Worm (Caenorhabditis elegans): Measurements from ENCODE around the gene ran-5.
A peak's percentile ranks its signal among the peaks of the same experiment; 100 is the strongest.

The ran-5 gene

DNA sequence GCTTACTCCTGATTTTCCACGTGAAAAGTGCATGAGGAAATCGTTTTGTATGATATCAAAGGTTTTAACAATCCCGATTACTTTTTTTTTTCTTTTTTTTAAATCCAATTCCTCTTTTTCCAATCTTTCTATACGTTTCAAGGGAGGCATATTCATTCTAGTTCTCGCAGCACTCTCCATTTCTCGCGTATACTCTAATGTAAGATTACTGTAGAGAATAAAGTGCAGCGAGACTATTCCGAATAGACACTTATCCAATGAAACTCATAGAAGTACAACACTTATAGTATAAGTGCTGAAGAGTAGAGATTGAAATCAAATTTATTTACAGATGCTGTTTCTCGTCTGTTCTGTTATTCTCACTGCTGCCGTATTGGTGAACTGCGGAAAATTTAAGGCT, 29.7 kb downstream of the ran-5 start, which contains the start of gene H12I13.6:
H12I13.6 (plus strand) TSS at position 301 of the 400 bp plus-strand sequence.
- TF ChIP-seq nhr-76 (tag; optimal IDR thresholded peaks at IDR 0.05) (no peak), elt-3 (tag; optimal IDR thresholded peaks at IDR 0.05) (no peak), elt-1 (tag; optimal IDR thresholded peaks at IDR 0.05; ENCODE audit: borderline replicate concordance, insufficient read depth) (no peak), sptf-1 (tag; optimal IDR thresholded peaks at IDR 0.05) (no peak), hlh-1 (tag; optimal IDR thresholded peaks at IDR 0.05) (no peak), ceh-39 (tag; optimal IDR thresholded peaks at IDR 0.05) (no peak), ceh-83 (GFP tag; optimal IDR thresholded peaks at IDR 0.05) (no peak), zip-8 (tag; optimal IDR thresholded peaks at IDR 0.05) (no peak), snpc-4 (tag; optimal IDR thresholded peaks at IDR 0.05) (no peak), mls-2 (tag; optimal IDR thresholded peaks at IDR 0.05) (no peak), ztf-11 (tag; optimal IDR thresholded peaks at IDR 0.05) (no peak), tbx-8 (GFP tag; optimal IDR thresholded peaks at IDR 0.05) (no peak), bed-3 (GFP tag; optimal IDR thresholded peaks at IDR 0.05) (no peak)

DNA sequence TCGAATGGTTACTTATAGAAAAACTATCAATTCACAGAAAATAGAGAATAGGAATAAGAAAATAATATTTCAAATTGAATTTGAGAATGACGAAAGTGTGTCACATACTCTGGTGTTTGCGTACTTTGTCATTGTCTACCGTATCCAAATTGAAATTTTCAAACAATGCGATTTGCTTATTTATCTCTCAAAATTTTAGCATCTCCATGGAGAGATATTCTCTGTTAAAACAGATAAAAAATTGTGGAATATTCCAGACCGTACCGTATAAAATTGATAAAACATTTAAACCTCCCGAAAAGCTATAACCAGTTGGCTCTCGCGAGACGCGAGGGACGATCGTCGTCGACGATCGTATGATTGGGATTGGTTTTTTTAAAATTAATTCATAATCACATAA, 32.8 kb downstream of the ran-5 start, which contains the start of gene fbf-1:
fbf-1 (minus strand) TSS at position 101 of the 400 bp plus-strand sequence.
- TF ChIP-seq nhr-12 (tag; optimal IDR thresholded peaks at IDR 0.05) = no peak
- no peak for TF ChIP-seq blmp-1 (tag; optimal IDR thresholded peaks at IDR 0.05)
- TF ChIP-seq ceh-43 (GFP tag; optimal IDR thresholded peaks at IDR 0.05) = no peak
- TF ChIP-seq ces-1 (GFP tag; optimal IDR thresholded peaks at IDR 0.05) = no peak
- no peak for TF ChIP-seq lin-32 (GFP tag; optimal IDR thresholded peaks at IDR 0.05)
- TF ChIP-seq nhr-76 (tag; optimal IDR thresholded peaks at IDR 0.05) = no peak
- TF ChIP-seq unc-120 (tag; optimal IDR thresholded peaks at IDR 0.05; ENCODE audit: poor library complexity, severe bottlenecking) = no peak
- TF ChIP-seq tbx-8 (GFP tag; optimal IDR thresholded peaks at IDR 0.05) = no peak
- no peak for TF ChIP-seq unc-62 (GFP tag; optimal IDR thresholded peaks at IDR 0.05)
- no peak for TF ChIP-seq drap-1 (GFP tag; optimal IDR thresholded peaks at IDR 0.05)
- TF ChIP-seq nhr-28 (tag; optimal IDR thresholded peaks at IDR 0.05) = no peak
- no peak for TF ChIP-seq cnd-1 (tag; optimal IDR thresholded peaks at IDR 0.05)

DNA sequence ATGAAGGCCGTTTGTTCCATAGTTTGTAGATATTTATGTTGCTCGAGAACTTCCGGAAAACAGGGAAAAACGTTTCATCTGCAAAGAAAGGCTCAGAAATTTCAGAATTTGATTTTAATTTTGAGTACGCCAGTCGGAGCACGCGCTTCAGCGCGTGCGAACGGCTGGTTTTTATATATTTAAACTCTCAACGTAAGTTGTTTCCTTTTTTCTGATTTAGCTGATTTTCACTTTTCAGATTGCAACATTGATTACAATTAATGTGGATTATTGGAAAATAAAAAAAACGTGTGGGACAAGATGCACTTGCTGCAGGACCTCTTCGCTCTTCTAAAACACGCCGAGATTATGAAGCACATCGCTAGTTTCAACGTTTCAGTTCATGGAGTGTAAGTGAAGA, 34.7 kb downstream of the ran-5 start, which contains the start of gene F21H12.3:
F21H12.3 (plus strand) TSS at position 301 of the 400 bp plus-strand sequence.
- TF ChIP-seq ces-1 (GFP tag; optimal IDR thresholded peaks at IDR 0.05) (no peak), bed-3 (GFP tag; optimal IDR thresholded peaks at IDR 0.05) (no peak), mls-2 (tag; optimal IDR thresholded peaks at IDR 0.05) (no peak), mab-5 (tag; optimal IDR thresholded peaks at IDR 0.05) (no peak)

DNA sequence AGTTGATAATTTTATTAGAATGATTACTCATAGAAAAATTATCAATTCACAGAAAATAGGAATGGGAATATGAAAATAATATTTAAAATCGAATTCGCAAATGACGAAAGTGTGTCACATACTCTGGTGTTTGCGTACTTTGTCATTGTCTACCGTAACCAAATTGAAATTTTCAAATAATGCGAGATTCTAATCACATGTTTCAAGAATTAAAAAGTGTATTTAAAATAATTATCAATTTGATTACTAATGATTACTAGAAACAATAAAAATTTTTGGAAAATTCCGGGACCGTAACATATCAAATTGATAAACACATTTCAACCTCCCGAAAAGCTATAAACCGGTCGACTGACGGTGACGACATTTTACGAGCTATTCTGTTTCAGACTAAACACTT, 43.5 kb downstream of the ran-5 start, which contains the start of the genes fbf-2 and nspg-3:
fbf-2 (minus strand) TSS at position 101 of the 400 bp plus-strand sequence.
nspg-3 (plus strand) TSS at position 388 of the 400 bp plus-strand sequence.
- no peak for TF ChIP-seq lin-13 (tag; optimal IDR thresholded peaks at IDR 0.05)
- TF ChIP-seq blmp-1 (tag; optimal IDR thresholded peaks at IDR 0.05) = no peak
- TF ChIP-seq ceh-43 (GFP tag; optimal IDR thresholded peaks at IDR 0.05) = no peak

DNA sequence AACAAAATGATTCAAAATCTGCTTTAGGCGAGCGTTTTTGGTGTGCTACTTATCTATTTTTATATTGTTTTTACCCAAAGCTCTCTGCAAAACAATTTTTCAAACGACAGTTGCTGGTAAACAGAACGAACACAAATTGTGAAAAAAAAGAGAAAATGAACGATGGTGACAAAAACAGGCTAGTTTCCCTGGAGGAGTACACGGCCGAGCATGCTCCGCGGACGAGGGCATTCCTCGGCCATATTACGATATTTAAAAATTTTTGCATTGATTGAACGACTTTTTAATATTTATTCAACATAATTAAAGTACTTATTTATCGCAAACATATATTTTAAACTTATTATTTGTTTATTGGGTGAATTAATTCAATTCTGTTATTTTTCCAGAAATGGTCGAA, 49.5 kb downstream of the ran-5 start, which contains the start of the genes tpp-2 and rbbp-5:
tpp-2 (minus strand) TSS at position 157 of the 400 bp plus-strand sequence.
rbbp-5 (plus strand) TSS at position 390 of the 400 bp plus-strand sequence.
- TF ChIP-seq unc-39 (tag; optimal IDR thresholded peaks at IDR 0.05) (no peak), lin-13 (tag; optimal IDR thresholded peaks at IDR 0.05) (no peak), ceh-43 (GFP tag; optimal IDR thresholded peaks at IDR 0.05) (no peak), unc-120 (tag; optimal IDR thresholded peaks at IDR 0.05; ENCODE audit: poor library complexity, severe bottlenecking) (no peak), ces-1 (GFP tag; optimal IDR thresholded peaks at IDR 0.05) (no peak), nhr-12 (tag; optimal IDR thresholded peaks at IDR 0.05) (no peak), mab-5 (tag; optimal IDR thresholded peaks at IDR 0.05) (no peak), ham-2 (GFP tag; optimal IDR thresholded peaks at IDR 0.05) (peak; percentile 24)

Data from whole organism, mixed stage, embryonic.